Worm (Caenorhabditis elegans): ENCODE results near the gene morc-1.

Gene morc-1

ce11 chrIII:5190179-5190578 is 16.5 kb downstream of the morc-1 start:
- TF ChIP-seq fos-1 (tag; optimal IDR thresholded peaks at IDR 0.05) (peak; percentile 23), elt-2 (tag; optimal IDR thresholded peaks at IDR 0.05) (peak; percentile 22), fkh-8 (tag; optimal IDR thresholded peaks at IDR 0.05) (no peak), nhr-28 (tag; optimal IDR thresholded peaks at IDR 0.05) (no peak), C04F5.9 (tag; optimal IDR thresholded peaks at IDR 0.05) (peak; percentile 7), nhr-71 (tag; optimal IDR thresholded peaks at IDR 0.05) (peak; percentile 70), jun-1 (tag; optimal IDR thresholded peaks at IDR 0.05) (no peak), dsc-1 (tag; optimal IDR thresholded peaks at IDR 0.05) (peak; percentile 41), nhr-76 (tag; optimal IDR thresholded peaks at IDR 0.05) (no peak), nhr-20 (tag; optimal IDR thresholded peaks at IDR 0.05) (peak; percentile 58), lin-35 (GFP tag; optimal IDR thresholded peaks at IDR 0.05) (peak; percentile 85 to 93), sox-4 (tag; optimal IDR thresholded peaks at IDR 0.05) (peak; percentile 60), lin-15B (tag; optimal IDR thresholded peaks at IDR 0.05) (no peak), xbp-1 (tag; optimal IDR thresholded peaks at IDR 0.05) (peak; percentile 50), ztf-4 (tag; optimal IDR thresholded peaks at IDR 0.05) (no peak), mef-2 (tag; optimal IDR thresholded peaks at IDR 0.05) (no peak), hpl-2 (GFP tag; optimal IDR thresholded peaks at IDR 0.05) (no peak), Y116A8C.19 (tag; optimal IDR thresholded peaks at IDR 0.05; ENCODE audit: borderline replicate concordance) (no peak), ets-5 (GFP tag; IDR thresholded peaks at IDR 0.05) (no peak), lin-13 (GFP tag; optimal IDR thresholded peaks at IDR 0.05) (no peak), unc-86 (tag; optimal IDR thresholded peaks at IDR 0.05) (no peak), nhr-47 (tag; optimal IDR thresholded peaks at IDR 0.05) (peak; percentile 64), sptf-1 (tag; optimal IDR thresholded peaks at IDR 0.05) (no peak), unc-98 (GFP tag; IDR thresholded peaks at IDR 0.05) (no peak), ztf-11 (tag; optimal IDR thresholded peaks at IDR 0.05) (peak in 1 of 2 experiments; percentile 67), ces-1 (GFP tag; optimal IDR thresholded peaks at IDR 0.05) (no peak), blmp-1 (tag; optimal IDR thresholded peaks at IDR 0.05) (peak; percentile 18), rnt-1 (tag; optimal IDR thresholded peaks at IDR 0.05) (peak; percentile 91), skn-1 (tag; optimal IDR thresholded peaks at IDR 0.05) (peak; percentile 22), unc-30 (tag; optimal IDR thresholded peaks at IDR 0.05) (no peak), aha-1 (tag; optimal IDR thresholded peaks at IDR 0.05) (no peak), ceh-63 (GFP tag; optimal IDR thresholded peaks at IDR 0.05) (no peak), ama-1 (optimal IDR thresholded peaks at IDR 0.05) (no peak), aly-2 (tag; optimal IDR thresholded peaks at IDR 0.05) (no peak), nhr-84 (tag; optimal IDR thresholded peaks at IDR 0.05) (no peak), swsn-7 (tag; optimal IDR thresholded peaks at IDR 0.05) (peak; percentile 48), mab-9 (GFP tag; IDR thresholded peaks at IDR 0.05) (no peak), elt-3 (tag; optimal IDR thresholded peaks at IDR 0.05) (no peak), efl-1 (optimal IDR thresholded peaks at IDR 0.05) (peak; percentile 91 to 93), efl-1 (GFP tag; optimal IDR thresholded peaks at IDR 0.05 in 1 of 2) (peak; percentile 90 to 99), egl-27 (tag; optimal IDR thresholded peaks at IDR 0.05) (no peak), F16B12.6 (tag; optimal IDR thresholded peaks at IDR 0.05) (no peak), pag-3 (tag; optimal IDR thresholded peaks at IDR 0.05; ENCODE audit: borderline replicate concordance, insufficient read depth) (no peak), irx-1 (tag; optimal IDR thresholded peaks at IDR 0.05) (peak; percentile 72), ceh-88 (GFP tag; IDR thresholded peaks at IDR 0.05) (no peak), sup-37 (GFP tag; optimal IDR thresholded peaks at IDR 0.05) (no peak), hlh-4 (tag; optimal IDR thresholded peaks at IDR 0.05) (no peak), snpc-4 (tag; optimal IDR thresholded peaks at IDR 0.05) (no peak), C16A3.4 (tag; optimal IDR thresholded peaks at IDR 0.05) (no peak), tbx-2 (tag; optimal IDR thresholded peaks at IDR 0.05) (peak; percentile 39), grh-1 (GFP tag; IDR thresholded peaks at IDR 0.05) (peak; percentile 43; the same call in 1 of the 2 replicates), fkh-10 (GFP tag; optimal IDR thresholded peaks at IDR 0.05) (no peak), pqm-1 (tag; optimal IDR thresholded peaks at IDR 0.05) (no peak), nhr-11 (tag; optimal IDR thresholded peaks at IDR 0.05) (no peak), unc-62 (GFP tag; optimal IDR thresholded peaks at IDR 0.05) (no peak)
